Fruit fly (Drosophila melanogaster): ENCODE data around the gene Hand.

DNA sequence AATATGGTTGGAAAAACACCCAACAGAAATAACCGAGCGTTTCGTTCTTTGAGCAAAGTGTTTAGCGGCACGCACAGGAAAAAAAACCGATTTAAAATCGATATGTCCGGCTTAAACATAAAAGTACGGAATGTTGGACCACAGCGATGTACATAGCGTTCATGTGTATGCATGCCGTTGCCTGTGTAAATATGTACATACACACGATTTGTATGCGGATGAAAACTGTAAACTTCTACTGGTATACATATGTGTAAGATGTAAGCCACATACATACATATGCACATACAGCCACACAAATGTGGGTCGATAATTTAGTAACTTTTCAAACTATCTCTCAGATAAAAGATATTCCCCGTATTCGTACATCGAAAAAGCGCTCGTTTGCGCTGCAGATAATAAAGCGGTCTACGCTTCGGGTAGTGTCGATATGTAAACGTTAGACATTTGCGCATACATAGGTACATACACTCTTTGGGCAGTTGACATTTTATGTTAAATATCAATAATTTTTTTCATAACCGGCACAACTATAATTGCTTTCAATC, 45.5 kb downstream of the Hand start:
- TF ChIP-seq insv (optimal IDR thresholded peaks at IDR 0.05) (no peak), psq (optimal IDR thresholded peaks at IDR 0.05) (no peak), Sin3A (optimal IDR thresholded peaks at IDR 0.05) (no peak)
